Worm (Caenorhabditis elegans): ENCODE data around the gene kap-1.

Gene kap-1

DNA sequence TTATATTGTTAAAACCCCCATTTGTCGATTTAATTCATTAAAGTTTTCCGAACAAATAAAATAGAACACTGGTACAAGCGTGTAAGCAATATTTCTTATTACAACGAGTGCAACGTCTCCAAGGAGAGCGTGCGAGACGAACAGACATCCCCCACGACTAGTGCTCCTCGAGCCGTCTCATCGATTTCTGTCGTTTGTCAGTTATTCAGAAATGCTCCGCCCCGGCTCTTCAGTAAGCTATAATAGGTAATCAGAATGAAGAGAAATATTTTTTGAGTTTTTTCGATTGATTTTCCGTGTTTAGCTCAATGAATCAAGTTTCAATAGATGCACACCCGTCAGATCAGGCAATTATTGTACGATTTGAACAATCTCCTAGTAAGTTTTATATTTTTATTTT lies at the start of gene kap-1:
TSS of gene kap-1 (plus strand) at position 143 of the 400 bp plus-strand sequence.
- TF ChIP-seq snu-23 (GFP tag; optimal IDR thresholded peaks at IDR 0.05) (no peak), ama-1 (optimal IDR thresholded peaks at IDR 0.05) (peak; percentile 42), lsy-2 (tag; optimal IDR thresholded peaks at IDR 0.05) (peak in 1 of 2 experiments; percentile 12), rnt-1 (tag; optimal IDR thresholded peaks at IDR 0.05) (peak; percentile 9), efl-1 (optimal IDR thresholded peaks at IDR 0.05) (no peak), efl-1 (GFP tag; optimal IDR thresholded peaks at IDR 0.05 in 1 of 2) (peak in 1 of 2 experiments; percentile 86), elt-2 (tag; optimal IDR thresholded peaks at IDR 0.05) (peak; percentile 14), lir-3 (tag; optimal IDR thresholded peaks at IDR 0.05; ENCODE audit: poor library complexity) (no peak), zag-1 (tag; optimal IDR thresholded peaks at IDR 0.05) (no peak), ztf-11 (tag; optimal IDR thresholded peaks at IDR 0.05) (no peak), C04F5.9 (tag; optimal IDR thresholded peaks at IDR 0.05) (no peak), sup-37 (GFP tag; optimal IDR thresholded peaks at IDR 0.05) (no peak)

DNA sequence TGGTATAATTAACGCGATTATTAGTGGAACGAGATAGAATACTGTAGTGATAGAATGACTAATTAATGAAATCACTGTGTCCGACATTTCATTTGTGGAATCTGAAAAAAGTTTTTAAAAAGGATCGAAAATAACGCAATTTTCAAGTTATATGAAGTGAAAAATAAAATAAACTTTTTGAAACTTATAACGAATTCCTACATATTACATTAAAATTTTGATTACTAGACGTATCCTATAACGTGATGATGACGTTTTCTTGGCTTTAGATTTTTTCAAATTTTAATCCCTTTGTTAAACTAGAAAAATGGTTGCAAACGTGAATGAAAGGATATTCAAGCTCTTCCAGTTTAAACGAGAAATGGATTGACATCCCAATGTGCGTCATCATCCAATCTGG lies 48.2 kb upstream of the kap-1 start, which contains the start of gene algn-11:
TSS of gene algn-11 (minus strand) at position 101 of the 400 bp plus-strand sequence.
- no peak for TF ChIP-seq grh-1 (GFP tag; IDR thresholded peaks at IDR 0.05)
- TF ChIP-seq ztf-11 (tag; optimal IDR thresholded peaks at IDR 0.05) = no peak
- no peak for TF ChIP-seq pax-3 (tag; optimal IDR thresholded peaks at IDR 0.05)
- TF ChIP-seq snpc-4 (tag; optimal IDR thresholded peaks at IDR 0.05) = no peak
- no peak for TF ChIP-seq zag-1 (tag; optimal IDR thresholded peaks at IDR 0.05)
- TF ChIP-seq efl-1 (optimal IDR thresholded peaks at IDR 0.05) = no peak
- TF ChIP-seq efl-1 (GFP tag; optimal IDR thresholded peaks at IDR 0.05 in 1 of 2) = no peak
- TF ChIP-seq nhr-11 (tag; optimal IDR thresholded peaks at IDR 0.05) = no peak
- no peak for TF ChIP-seq jun-1 (tag; optimal IDR thresholded peaks at IDR 0.05)
- no peak for TF ChIP-seq pag-3 (tag; optimal IDR thresholded peaks at IDR 0.05; ENCODE audit: borderline replicate concordance, insufficient read depth)
- TF ChIP-seq xbp-1 (tag; optimal IDR thresholded peaks at IDR 0.05) = no peak
- TF ChIP-seq lin-39 (tag; optimal IDR thresholded peaks at IDR 0.05) = no peak
- TF ChIP-seq hlh-4 (tag; optimal IDR thresholded peaks at IDR 0.05) = no peak
- TF ChIP-seq mdl-1 (tag; optimal IDR thresholded peaks at IDR 0.05) = no peak
- no peak for TF ChIP-seq nhr-28 (tag; optimal IDR thresholded peaks at IDR 0.05)
- no peak for TF ChIP-seq mab-9 (GFP tag; IDR thresholded peaks at IDR 0.05)

DNA sequence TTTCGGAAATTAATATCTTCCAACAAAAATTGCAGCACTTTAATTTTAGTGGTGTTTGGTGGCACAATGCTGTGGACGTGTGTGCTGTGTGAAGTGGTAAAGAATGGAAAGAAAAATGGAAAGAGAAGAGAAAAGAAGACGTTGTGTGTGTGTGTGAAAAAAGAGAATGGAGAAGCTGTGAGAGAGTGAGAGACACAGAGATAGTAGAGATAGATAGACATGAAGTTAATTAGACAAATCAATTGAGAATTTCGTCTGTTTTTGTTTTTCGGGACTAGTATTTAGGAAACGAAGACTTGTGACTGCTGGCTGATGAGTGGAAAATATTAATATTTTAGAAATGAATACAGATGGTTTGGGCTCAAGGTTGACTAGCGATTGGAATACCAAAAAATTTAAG lies 47.4 kb upstream of the kap-1 start:
- TF ChIP-seq hlh-17 (GFP tag; optimal IDR thresholded peaks at IDR 0.05; ENCODE audit: borderline replicate concordance) = no peak
- no peak for TF ChIP-seq elt-3 (tag; optimal IDR thresholded peaks at IDR 0.05)
- TF ChIP-seq nhr-71 (tag; optimal IDR thresholded peaks at IDR 0.05) = peak; percentile 16
- TF ChIP-seq F16B12.6 (tag; optimal IDR thresholded peaks at IDR 0.05) = no peak
- no peak for TF ChIP-seq unc-30 (tag; optimal IDR thresholded peaks at IDR 0.05)
- peak; percentile 12 for TF ChIP-seq dsc-1 (tag; optimal IDR thresholded peaks at IDR 0.05)
- TF ChIP-seq elt-2 (tag; optimal IDR thresholded peaks at IDR 0.05) = no peak
- peak in 1 of 2 experiments; percentile 4 for TF ChIP-seq lsy-2 (tag; optimal IDR thresholded peaks at IDR 0.05)
- no peak for TF ChIP-seq nhr-19 (GFP tag; conservative IDR thresholded peaks at IDR 0.05)
- no peak for TF ChIP-seq pax-3 (tag; optimal IDR thresholded peaks at IDR 0.05)
- TF ChIP-seq lin-14 (GFP tag; optimal IDR thresholded peaks at IDR 0.05) = peak; percentile 51
- no peak for TF ChIP-seq unc-130 (tag; optimal IDR thresholded peaks at IDR 0.05)
- TF ChIP-seq zag-1 (tag; optimal IDR thresholded peaks at IDR 0.05) = no peak
- peak; percentile 17 for TF ChIP-seq blmp-1 (tag; optimal IDR thresholded peaks at IDR 0.05)
- TF ChIP-seq unc-62 (GFP tag; optimal IDR thresholded peaks at IDR 0.05) = no peak
- no peak for TF ChIP-seq lin-35 (GFP tag; optimal IDR thresholded peaks at IDR 0.05)
- TF ChIP-seq skn-1 (tag; optimal IDR thresholded peaks at IDR 0.05) = no peak
- no peak for TF ChIP-seq unc-86 (tag; optimal IDR thresholded peaks at IDR 0.05)
- TF ChIP-seq hlh-4 (tag; optimal IDR thresholded peaks at IDR 0.05) = no peak
- no peak for TF ChIP-seq C34B4.2 (tag; optimal IDR thresholded peaks at IDR 0.05)
- no peak for TF ChIP-seq unc-98 (GFP tag; IDR thresholded peaks at IDR 0.05)
- TF ChIP-seq snu-23 (GFP tag; optimal IDR thresholded peaks at IDR 0.05) = peak; percentile 9
- no peak for TF ChIP-seq snpc-4 (tag; optimal IDR thresholded peaks at IDR 0.05)
- no peak for TF ChIP-seq jun-1 (tag; optimal IDR thresholded peaks at IDR 0.05)
- TF ChIP-seq nhr-84 (tag; optimal IDR thresholded peaks at IDR 0.05) = no peak
- TF ChIP-seq mef-2 (tag; optimal IDR thresholded peaks at IDR 0.05) = no peak
- TF ChIP-seq egl-27 (tag; optimal IDR thresholded peaks at IDR 0.05) = no peak
- TF ChIP-seq fos-1 (tag; optimal IDR thresholded peaks at IDR 0.05) = no peak
- TF ChIP-seq lin-39 (tag; optimal IDR thresholded peaks at IDR 0.05) = no peak
- no peak for TF ChIP-seq ceh-88 (GFP tag; IDR thresholded peaks at IDR 0.05)
- no peak for TF ChIP-seq efl-1 (optimal IDR thresholded peaks at IDR 0.05)
- no peak for TF ChIP-seq efl-1 (GFP tag; optimal IDR thresholded peaks at IDR 0.05 in 1 of 2)
